Fruit fly (Drosophila melanogaster): ENCODE results near the gene Naprt.

The Naprt gene

dm6 chr2L:4222921-4223279, 25.0 kb upstream of the Naprt start (continued):
- TF ChIP-seq CG9609 (GFP tag; optimal IDR thresholded peaks at IDR 0.05) (no peak), CG6813 (GFP tag; optimal IDR thresholded peaks at IDR 0.05) (peak; percentile 74), CG4617 (GFP tag; optimal IDR thresholded peaks at IDR 0.05; ENCODE audit: borderline replicate concordance) (no peak), CG11247 (GFP tag; IDR thresholded peaks at IDR 0.05) (no peak), CG30403 (GFP tag; optimal IDR thresholded peaks at IDR 0.05) (peak; percentile 57), CG11723 (GFP tag; optimal IDR thresholded peaks at IDR 0.05) (peak; percentile 27), CG6254 (GFP tag; optimal IDR thresholded peaks at IDR 0.05) (peak; percentile 75), CG10147 (GFP tag; optimal IDR thresholded peaks at IDR 0.05) (peak; percentile 46), jing (GFP tag; optimal IDR thresholded peaks at IDR 0.05) (peak; percentile 14), gcm (GFP tag; optimal IDR thresholded peaks at IDR 0.05) (peak; percentile 71), zfh1 (GFP tag; IDR thresholded peaks at IDR 0.05) (peak; percentile 81), Lpt (GFP tag; optimal IDR thresholded peaks at IDR 0.05) (no peak), CG8290 (GFP tag; optimal IDR thresholded peaks at IDR 0.05) (peak; percentile 21), CG8290 (tag; optimal IDR thresholded peaks at IDR 0.05) (peak in 1 of 2 experiments; percentile 17), CG11456 (GFP tag; IDR thresholded peaks at IDR 0.05) (no peak), otp (GFP tag; IDR thresholded peaks at IDR 0.05) (0 out of 3 replicates have a peak, but pooled peaks have one; percentile 59), CG10431 (GFP tag; optimal IDR thresholded peaks at IDR 0.05) (peak; percentile 33), CG8924 (tag; optimal IDR thresholded peaks at IDR 0.05) (peak; percentile 75), CG13775 (GFP tag; optimal IDR thresholded peaks at IDR 0.05) (peak; percentile 79), CG5245 (GFP tag; optimal IDR thresholded peaks at IDR 0.05) (peak; percentile 26), Nf-YB (GFP tag; optimal IDR thresholded peaks at IDR 0.05) (peak; percentile 49), maf-S (GFP tag; optimal IDR thresholded peaks at IDR 0.05) (no peak), CG17361 (GFP tag; IDR thresholded peaks at IDR 0.05) (peak; percentile 79), corto (GFP tag; optimal IDR thresholded peaks at IDR 0.05) (peak; percentile 56), slbo (GFP tag; IDR thresholded peaks at IDR 0.05) (peak; percentile 56), HLH3B (GFP tag; IDR thresholded peaks at IDR 0.05) (no peak), CG1233 (GFP tag; optimal IDR thresholded peaks at IDR 0.05) (peak; percentile 62), nom (GFP tag; optimal IDR thresholded peaks at IDR 0.05) (peak; percentile 85), CG18764 (GFP tag; optimal IDR thresholded peaks at IDR 0.05) (peak; percentile 36), CG12219 (GFP tag; optimal IDR thresholded peaks at IDR 0.05) (peak; percentile 4), Fer2 (tag; optimal IDR thresholded peaks at IDR 0.05) (no peak), grau (tag; optimal IDR thresholded peaks at IDR 0.05) (peak; percentile 69), CG18011 (GFP tag; optimal IDR thresholded peaks at IDR 0.05) (peak; percentile 1), lilli (GFP tag; optimal IDR thresholded peaks at IDR 0.05) (peak; percentile 60), tio (GFP tag; optimal IDR thresholded peaks at IDR 0.05) (peak; percentile 74), croc (GFP tag; conservative IDR thresholded peaks at IDR 0.05) (peak; percentile 59; the same call in 2 of the 3 replicates), Chrac-16 (GFP tag; optimal IDR thresholded peaks at IDR 0.05) (peak; percentile 63), TFAM (GFP tag; optimal IDR thresholded peaks at IDR 0.05) (no peak), MESR4 (GFP tag; optimal IDR thresholded peaks at IDR 0.05) (no peak), repo (GFP tag; optimal IDR thresholded peaks at IDR 0.05) (no peak), Nf-YC (tag; optimal IDR thresholded peaks at IDR 0.05) (peak; percentile 15), CG14014 (GFP tag; IDR thresholded peaks at IDR 0.05) (0 out of 2 replicates have a peak, but pooled peaks have one; percentile 23), gem (tag; optimal IDR thresholded peaks at IDR 0.05) (peak; percentile 84), row (GFP tag; IDR thresholded peaks at IDR 0.05) (peak; percentile 69), fd96Cb (tag; optimal IDR thresholded peaks at IDR 0.05) (peak; percentile 47), CG12659 (GFP tag; optimal IDR thresholded peaks at IDR 0.05) (peak; percentile 39), Usf (GFP tag; optimal IDR thresholded peaks at IDR 0.05) (peak; percentile 66), CG3838 (GFP tag; optimal IDR thresholded peaks at IDR 0.05) (no peak), crol (GFP tag; IDR thresholded peaks at IDR 0.05) (no peak), peb (GFP tag; IDR thresholded peaks at IDR 0.05) (no peak), Hmr (GFP tag; optimal IDR thresholded peaks at IDR 0.05) (peak; percentile 58)
